Fruit fly (Drosophila melanogaster) Kc167 (cell line): ENCODE measurements around the gene RpL24-like.

Source experiments
- Myc ChIP-seq: fragments of >200 bp; optimal IDR thresholded peaks from 2 replicates; lab custom pipeline; 2017; ENCODE audit warnings: missing external identifiers
- Sin3A ChIP-seq: fragments of >200 bp; optimal IDR thresholded peaks from 2 replicates; lab custom pipeline; 2018; ENCODE audit warnings: missing external identifiers
- insv ChIP-seq: fragments of >200 bp; optimal IDR thresholded peaks from 3 replicates; lab custom pipeline; 2018; ENCODE audit warnings: missing external identifiers
- psq ChIP-seq: fragments of >200 bp; optimal IDR thresholded peaks from 2 replicates; lab custom pipeline; 2017; ENCODE audit warnings: missing external identifiers
- ttk ChIP-seq: sonication (Bioruptor generic); optimal IDR thresholded peaks from 2 replicates; lab custom pipeline; 2017; ENCODE audit warnings: missing external identifiers

dm6 chr3R:11418568-11418967 is 12.8 kb downstream of the RpL24-like start, which contains the start of the genes bumpel and CG45676:
- TF ChIP-seq Myc (lab: Kevin White, UChicago) (no peak), psq (no peak), ttk (lab: Kevin White, UChicago) (no peak), insv (lab: Kevin White, UChicago) (no peak), Sin3A (lab: Kevin White, UChicago) (no peak)
